Fruit fly (Drosophila melanogaster): ENCODE results near the gene CG31848.
A peak's percentile ranks its signal among the peaks of the same experiment; 100 is the strongest.

The CG31848 gene

DNA sequence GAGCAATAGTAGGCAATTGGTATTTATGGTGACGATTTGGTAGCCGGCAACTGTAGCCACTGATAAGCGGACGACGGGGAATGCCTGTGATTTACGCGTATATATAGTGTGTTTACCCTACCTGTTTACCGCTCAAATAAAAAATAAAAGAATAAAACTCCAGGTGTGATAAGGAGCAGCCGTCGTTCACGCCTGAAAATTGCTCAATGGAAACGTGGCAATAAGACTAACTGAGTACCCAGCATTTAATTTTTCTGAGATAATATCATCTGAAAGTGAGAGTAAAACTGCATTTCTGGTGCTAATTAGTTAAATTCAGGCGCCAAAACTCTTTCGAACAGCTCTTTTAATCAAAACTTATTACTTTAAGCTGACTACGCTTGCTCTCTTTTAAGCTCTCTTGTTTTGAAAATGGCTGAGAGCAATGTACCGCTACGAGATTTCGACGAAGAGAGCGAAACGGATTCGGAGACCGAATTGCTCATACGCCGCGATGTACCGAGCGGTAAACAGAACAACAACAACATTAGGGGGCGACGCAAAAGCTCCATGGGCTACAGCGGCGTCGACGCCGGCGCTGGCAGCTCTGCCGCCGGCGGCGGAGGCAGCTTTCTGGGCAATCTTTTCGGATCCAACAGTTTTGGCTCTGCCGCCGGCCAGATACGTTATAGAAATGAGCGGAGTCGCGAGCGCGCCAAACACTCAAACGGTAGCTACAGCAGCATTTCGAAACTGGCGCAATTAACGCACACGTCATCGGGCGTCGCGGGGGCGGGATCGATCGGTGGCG lies 24.8 kb upstream of the CG31848 start (continued):
- peak; percentile 46; the same call in 1 of the 3 replicates for TF ChIP-seq Optix (GFP tag; IDR thresholded peaks at IDR 0.05)
- no peak for TF ChIP-seq hb (GFP tag; IDR thresholded peaks at IDR 0.05; ENCODE audit: partially characterized antibody)
- peak; percentile 94 for TF ChIP-seq CG6813 (GFP tag; optimal IDR thresholded peaks at IDR 0.05)
- peak; percentile 29 for TF ChIP-seq lbe (GFP tag; optimal IDR thresholded peaks at IDR 0.05)

DNA sequence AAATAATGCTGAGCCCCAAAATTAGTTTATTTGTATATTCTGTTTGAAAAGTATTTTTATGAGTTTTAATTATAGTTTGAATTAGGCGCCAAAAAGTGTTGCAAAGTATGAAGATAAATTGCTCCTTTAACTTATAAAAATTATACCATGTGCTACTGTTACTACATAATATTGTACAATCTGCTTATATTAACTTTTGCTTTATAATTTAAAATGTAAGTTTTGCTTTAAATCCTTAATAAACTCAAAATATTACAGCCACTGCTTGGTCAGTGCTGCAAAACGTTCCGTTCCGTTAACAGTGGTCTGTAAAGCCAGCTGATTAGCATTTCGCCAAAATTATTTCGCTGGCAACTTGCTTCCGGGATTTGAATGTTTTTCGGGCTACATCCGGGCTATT lies 24.0 kb upstream of the CG31848 start, which contains the start of gene CG31729:
Gene CG31729, plus strand, starts transcription at position 309 of the 400 bp plus-strand sequence.
- TF ChIP-seq CG13624 (GFP tag; optimal IDR thresholded peaks at IDR 0.05), result no peak
- TF ChIP-seq YL-1 (GFP tag; optimal IDR thresholded peaks at IDR 0.05), result no peak
- TF ChIP-seq dysf (GFP tag; IDR thresholded peaks at IDR 0.05), result no peak
- no peak for TF ChIP-seq wek (GFP tag; optimal IDR thresholded peaks at IDR 0.05)
- TF ChIP-seq ind (GFP tag; optimal IDR thresholded peaks at IDR 0.05), result peak; percentile 38
- TF ChIP-seq sr (GFP tag; IDR thresholded peaks at IDR 0.05), result no peak
- no peak for TF ChIP-seq HLH3B (GFP tag; IDR thresholded peaks at IDR 0.05)
- peak; percentile 30 for TF ChIP-seq trem (tag; optimal IDR thresholded peaks at IDR 0.05)
- TF ChIP-seq CG34224 (GFP tag; IDR thresholded peaks at IDR 0.05; ENCODE audit: partially characterized antibody), result no peak
- TF ChIP-seq CG9215 (GFP tag; IDR thresholded peaks at IDR 0.05), result no peak
- no peak for TF ChIP-seq repo (GFP tag; optimal IDR thresholded peaks at IDR 0.05)
- TF ChIP-seq Nf-YC (tag; optimal IDR thresholded peaks at IDR 0.05), result no peak
- no peak for TF ChIP-seq row (GFP tag; IDR thresholded peaks at IDR 0.05)
- no peak for TF ChIP-seq Jarid2 (GFP tag; optimal IDR thresholded peaks at IDR 0.05)
- TF ChIP-seq Poxn (GFP tag; IDR thresholded peaks at IDR 0.05), result no peak
- TF ChIP-seq wor (GFP tag; IDR thresholded peaks at IDR 0.05), result no peak
- no peak for TF ChIP-seq pb (GFP tag; optimal IDR thresholded peaks at IDR 0.05)
- TF ChIP-seq so (GFP tag; IDR thresholded peaks at IDR 0.05), result no peak
- no peak for TF ChIP-seq CG10147 (GFP tag; optimal IDR thresholded peaks at IDR 0.05)
- TF ChIP-seq CG4730 (GFP tag; IDR thresholded peaks at IDR 0.05), result no peak
- TF ChIP-seq CG31224 (GFP tag; IDR thresholded peaks at IDR 0.05), result no peak
- TF ChIP-seq tx (GFP tag; optimal IDR thresholded peaks at IDR 0.05), result no peak
- TF ChIP-seq CG8089 (GFP tag; optimal IDR thresholded peaks at IDR 0.05), result no peak
- TF ChIP-seq CG7987 (GFP tag; optimal IDR thresholded peaks at IDR 0.05), result no peak
- TF ChIP-seq Gsc (GFP tag; IDR thresholded peaks at IDR 0.05), result no peak
- TF ChIP-seq ranshi (GFP tag; IDR thresholded peaks at IDR 0.05), result no peak
- no peak for TF ChIP-seq CG32767 (GFP tag; IDR thresholded peaks at IDR 0.05)
- TF ChIP-seq lmd (GFP tag; IDR thresholded peaks at IDR 0.05), result no peak
- TF ChIP-seq Ssrp (tag; optimal IDR thresholded peaks at IDR 0.05), result no peak
- TF ChIP-seq CG13424 (tag; optimal IDR thresholded peaks at IDR 0.05), result no peak
- TF ChIP-seq CG12744 (GFP tag; optimal IDR thresholded peaks at IDR 0.05), result no peak
- no peak for TF ChIP-seq CG10462 (GFP tag; optimal IDR thresholded peaks at IDR 0.05)
- no peak for TF ChIP-seq CrebB (tag; optimal IDR thresholded peaks at IDR 0.05)
- TF ChIP-seq lbe (GFP tag; optimal IDR thresholded peaks at IDR 0.05), result no peak
- no peak for TF ChIP-seq az2 (GFP tag; optimal IDR thresholded peaks at IDR 0.05)
- TF ChIP-seq Doc2 (GFP tag; IDR thresholded peaks at IDR 0.05), result no peak
- no peak for TF ChIP-seq CG7786 (GFP tag; optimal IDR thresholded peaks at IDR 0.05)
- TF ChIP-seq CG9817 (tag; optimal IDR thresholded peaks at IDR 0.05), result no peak
- no peak for TF ChIP-seq CG11695 (GFP tag; IDR thresholded peaks at IDR 0.05)
- no peak for TF ChIP-seq bcd (GFP tag; optimal IDR thresholded peaks at IDR 0.05)
- TF ChIP-seq psq (GFP tag; optimal IDR thresholded peaks at IDR 0.05), result no peak
- peak; percentile 25 for TF ChIP-seq Xbp1 (GFP tag; optimal IDR thresholded peaks at IDR 0.05)
- no peak for TF ChIP-seq CG10366 (GFP tag; IDR thresholded peaks at IDR 0.05)
- TF ChIP-seq Sox100B (GFP tag; optimal IDR thresholded peaks at IDR 0.05), result no peak
- TF ChIP-seq unc-4 (GFP tag; IDR thresholded peaks at IDR 0.05; ENCODE audit: partially characterized antibody), result no peak
- TF ChIP-seq CG5180 (GFP tag; optimal IDR thresholded peaks at IDR 0.05), result no peak
